Worm (Caenorhabditis elegans) whole organism, L4 larva: ENCODE measurements around the gene xpo-3.
A peak's percentile ranks its signal among the peaks of the same experiment; 100 is the strongest.
"Not testable (repeated sequence)": the region's sequence is repeated elsewhere in the genome, so short reads cannot be mapped to it uniquely, and the experiment has no call there.

ENCODE experiments used
- D1046.2 ChIP-seq: fragments of 200-800 bp; sonication (Bioruptor generic); IDR thresholded peaks from 2 replicates; pipeline ENCODE4 v1.3.6; 2022; ENCODE audit warnings: missing genetic modification characterization, missing compliant biosample characterization
- F37D6.2 ChIP-seq: sonication (generic microtip); optimal IDR thresholded peaks from 2 replicates; lab custom pipeline; 2016; ENCODE audit warnings: mild to moderate bottlenecking, missing genetic modification characterization, missing compliant biosample characterization
- F49E8.2 ChIP-seq: sonication (generic microtip); optimal IDR thresholded peaks from 2 replicates; lab custom pipeline; 2016; ENCODE audit warnings: missing compliant biosample characterization, mild to moderate bottlenecking, missing genetic modification characterization, borderline replicate concordance
- T20F7.1 ChIP-seq: fragments of 200-800 bp; sonication (Bioruptor generic); optimal IDR thresholded peaks from 2 replicates; lab custom pipeline; 2018; ENCODE audit warnings: mild to moderate bottlenecking, missing genetic modification characterization, missing compliant biosample characterization
- T26A8.4 ChIP-seq: fragments of 200-800 bp; sonication (Bioruptor generic); IDR thresholded peaks from 2 replicates; pipeline ENCODE4 v1.3.6; 2022; ENCODE audit warnings: missing genetic modification characterization, missing compliant biosample characterization
- Y48G9A.11 ChIP-seq: fragments of 200-800 bp; sonication (Bioruptor generic); IDR thresholded peaks from 2 replicates; pipeline ENCODE4 v1.3.6; 2022; ENCODE audit warnings: missing genetic modification reagents, missing genetic modification characterization, missing compliant biosample characterization
- Y75B8A.6 ChIP-seq: fragments of 200-800 bp; sonication (Bioruptor generic); IDR thresholded peaks from 2 replicates; pipeline ENCODE4 v1.3.6; 2022; ENCODE audit warnings: missing genetic modification reagents, missing genetic modification characterization, missing compliant biosample characterization
- ZK337.2 ChIP-seq: fragments of 200-800 bp; sonication (Bioruptor generic); IDR thresholded peaks from 2 replicates; pipeline ENCODE4 v1.3.6; 2022; ENCODE audit warnings: missing genetic modification reagents, missing genetic modification characterization, missing compliant biosample characterization
- arid-1 ChIP-seq: fragments of 200-800 bp; sonication (Bioruptor generic); conservative IDR thresholded peaks from 2 replicates; pipeline ENCODE4 v1.3.6; 2022; ENCODE audit warnings: missing genetic modification reagents, missing genetic modification characterization, missing compliant biosample characterization
- ceh-20 ChIP-seq: fragments of 200-800 bp; sonication (Bioruptor generic); IDR thresholded peaks from 2 replicates; pipeline ENCODE4 v1.3.6; 2022; ENCODE audit warnings: missing genetic modification reagents, missing genetic modification characterization, missing compliant biosample characterization
- ceh-44 ChIP-seq: fragments of 200-800 bp; sonication (Bioruptor generic); IDR thresholded peaks from 2 replicates; pipeline ENCODE4 v1.3.6; 2022; ENCODE audit warnings: missing genetic modification reagents, missing genetic modification characterization, missing compliant biosample characterization
- ctbp-1 ChIP-seq: fragments of 200-800 bp; sonication (Bioruptor generic); IDR thresholded peaks from 2 replicates; pipeline ENCODE4 v1.3.6; 2022; ENCODE audit warnings: missing genetic modification reagents, missing genetic modification characterization, missing compliant biosample characterization
- dmd-6 ChIP-seq: fragments of 200-800 bp; sonication (Bioruptor generic); IDR thresholded peaks from 2 replicates; pipeline ENCODE4 v1.3.6; 2022; ENCODE audit warnings: missing genetic modification reagents, missing genetic modification characterization, missing compliant biosample characterization
- dmd-9 ChIP-seq: fragments of 200-800 bp; sonication (Bioruptor generic); IDR thresholded peaks from 2 replicates; pipeline ENCODE4 v1.3.6; 2022; ENCODE audit warnings: missing genetic modification reagents, missing genetic modification characterization, missing compliant biosample characterization
- dpl-1 ChIP-seq: fragments of 150-350 bp; optimal IDR thresholded peaks from 2 replicates; lab custom pipeline; 2014; ENCODE audit warnings: missing biosample characterization, missing genetic modification reagents, missing genetic modification characterization
- duxl-1 ChIP-seq: sonication (generic microtip); optimal IDR thresholded peaks from 2 replicates; lab custom pipeline; 2016; ENCODE audit warnings: mild to moderate bottlenecking, missing genetic modification characterization, moderate library complexity, missing compliant biosample characterization; ENCODE audit not compliant: poor library complexity
- egl-43 ChIP-seq: fragments of 200-800 bp; sonication (Bioruptor generic); IDR thresholded peaks from 2 replicates; pipeline ENCODE4 v1.3.6; 2022; ENCODE audit warnings: missing genetic modification reagents, missing genetic modification characterization, missing compliant biosample characterization
- hif-1 ChIP-seq, 2 experiments: sonication (generic microtip); optimal IDR thresholded peaks; 2 replicates each; lab custom pipeline; 2016 to 2017; ENCODE audit warnings: missing compliant biosample characterization in 2 of 2, missing genetic modification characterization in 2 of 2, missing genetic modification reagents in 2 of 2, missing genotype in 2 of 2, mild to moderate bottlenecking in 1 of 2
- hlh-30 ChIP-seq: sonication (generic microtip); optimal IDR thresholded peaks from 2 replicates; lab custom pipeline; 2017; ENCODE audit warnings: antibody characterized with exemption, mild to moderate bottlenecking, missing genetic modification characterization, missing compliant biosample characterization; ENCODE audit not compliant: insufficient read depth
- hmg-1.1 ChIP-seq: fragments of 200-800 bp; sonication (Bioruptor generic); IDR thresholded peaks from 2 replicates; pipeline ENCODE4 v1.3.6; 2022; ENCODE audit warnings: missing genetic modification reagents, missing genetic modification characterization, missing compliant biosample characterization
- lim-7 ChIP-seq: fragments of 200-800 bp; sonication (Bioruptor generic); IDR thresholded peaks from 2 replicates; pipeline ENCODE4 v1.3.6; 2022; ENCODE audit warnings: missing genetic modification characterization, missing compliant biosample characterization
- lin-13 ChIP-seq: fragments of 150-350 bp; optimal IDR thresholded peaks from 2 replicates; lab custom pipeline; 2014; ENCODE audit warnings: missing biosample characterization, missing genetic modification reagents, missing genetic modification characterization
- lin-38 ChIP-seq: fragments of 200-800 bp; sonication (Bioruptor generic); IDR thresholded peaks from 2 replicates; pipeline ENCODE4 v1.3.6; 2022; ENCODE audit warnings: missing genetic modification reagents, missing genetic modification characterization, missing compliant biosample characterization
- lsy-2 ChIP-seq, 2 experiments: fragments of 150-350 bp in 1 of 2; sonication (generic microtip) in 1 of 2; optimal IDR thresholded peaks; 2 replicates each; lab custom pipeline; 2014 to 2017; ENCODE audit warnings: missing biosample characterization in 2 of 2, missing genetic modification characterization in 2 of 2
- madf-5 ChIP-seq, 2 experiments: fragments of 200-800 bp; sonication (Bioruptor generic); IDR thresholded peaks; 2 replicates each; pipeline ENCODE4 v1.3.6; 2022; ENCODE audit warnings: missing compliant biosample characterization in 2 of 2, missing genetic modification characterization in 2 of 2
- mdl-1 ChIP-seq, 2 experiments: fragments of 150-350 bp in 1 of 2; sonication (generic microtip) in 1 of 2; optimal IDR thresholded peaks; 2 replicates each; lab custom pipeline; 2014 to 2017; ENCODE audit warnings: missing biosample characterization in 2 of 2, missing genetic modification characterization in 2 of 2
- mep-1 ChIP-seq: fragments of 150-350 bp; sonication (generic microtip); optimal IDR thresholded peaks from 3 replicates; lab custom pipeline; 2014; ENCODE audit warnings: missing biosample characterization, missing genetic modification characterization
- mes-2 ChIP-seq: sonication (generic microtip); optimal IDR thresholded peaks from 2 replicates; lab custom pipeline; 2016; ENCODE audit warnings: missing genotype, mild to moderate bottlenecking, missing genetic modification characterization, missing compliant biosample characterization; ENCODE audit not compliant: poor library complexity, severe bottlenecking
- nhr-28 ChIP-seq: fragments of 150-350 bp; optimal IDR thresholded peaks from 2 replicates; lab custom pipeline; 2014; ENCODE audit warnings: missing biosample characterization, missing genetic modification characterization
- nhr-42 ChIP-seq: fragments of 200-800 bp; sonication (Bioruptor generic); IDR thresholded peaks from 2 replicates; pipeline ENCODE4 v1.3.6; 2022; ENCODE audit warnings: missing genetic modification characterization, missing compliant biosample characterization
- pha-4 ChIP-seq, 2 experiments: fragments of 150-350 bp in 1 of 2; fragments of 200-800 bp in 1 of 2; sonication (Bioruptor generic) in 1 of 2; IDR thresholded peaks in 1 of 2; optimal IDR thresholded peaks in 1 of 2; 2 replicates each; pipeline versions ENCODE4 v1.3.6 to Lab custom; 2014 to 2022; ENCODE audit warnings: missing genetic modification characterization in 2 of 2, missing genetic modification reagents in 2 of 2, missing biosample characterization in 1 of 2, missing compliant biosample characterization in 1 of 2
- rbr-2 ChIP-seq: sonication (generic microtip); optimal IDR thresholded peaks from 2 replicates; lab custom pipeline; 2016; ENCODE audit warnings: missing genotype, missing genetic modification characterization, missing compliant biosample characterization
- saeg-2 ChIP-seq: fragments of 200-800 bp; sonication (Bioruptor generic); IDR thresholded peaks from 2 replicates; pipeline ENCODE4 v1.3.6; 2022; ENCODE audit warnings: missing genetic modification reagents, missing genetic modification characterization, missing compliant biosample characterization
- set-16 ChIP-seq: fragments of 200-800 bp; sonication (Bioruptor generic); IDR thresholded peaks from 2 replicates; pipeline ENCODE4 v1.3.6; 2022; ENCODE audit warnings: missing genetic modification reagents, missing genetic modification characterization, missing compliant biosample characterization
- snpc-1.2 ChIP-seq: fragments of 200-800 bp; sonication (Bioruptor generic); IDR thresholded peaks from 2 replicates; pipeline ENCODE4 v1.3.6; 2022; ENCODE audit warnings: missing genetic modification reagents, missing genetic modification characterization, missing compliant biosample characterization
- spr-1 ChIP-seq: sonication (generic microtip); optimal IDR thresholded peaks from 2 replicates; lab custom pipeline; 2016; ENCODE audit warnings: mild to moderate bottlenecking, missing genetic modification characterization, missing compliant biosample characterization
- tra-1 ChIP-seq: fragments of 200-800 bp; sonication (Bioruptor generic); IDR thresholded peaks from 2 replicates; pipeline ENCODE4 v1.3.6; 2022; ENCODE audit warnings: missing genetic modification reagents, missing genetic modification characterization, missing compliant biosample characterization
- unc-130 ChIP-seq: sonication (generic microtip); optimal IDR thresholded peaks from 2 replicates; lab custom pipeline; 2016; ENCODE audit warnings: missing genetic modification reagents, missing genetic modification characterization, missing compliant biosample characterization
- unc-62 ChIP-seq, 3 experiments: fragments of 150-350 bp in 1 of 3; sonication (generic microtip); optimal IDR thresholded peaks in 2 of 3; peaks in 1 of 3; 1 replicate in 1 of 3; 2 replicates in 2 of 3; lab custom pipeline; 2014 to 2017; ENCODE audit warnings: missing biosample characterization in 3 of 3, missing genetic modification characterization in 3 of 3, missing genetic modification reagents in 3 of 3, missing genotype in 1 of 3
- vab-7 ChIP-seq: fragments of 200-800 bp; sonication (Bioruptor generic); IDR thresholded peaks from 2 replicates; pipeline ENCODE4 v1.3.6; 2022; ENCODE audit warnings: missing genetic modification reagents, missing genetic modification characterization, missing compliant biosample characterization
- zfp-3 ChIP-seq: fragments of 200-800 bp; sonication (Bioruptor generic); conservative IDR thresholded peaks from 2 replicates; pipeline ENCODE4 v1.3.6; 2022; ENCODE audit warnings: missing genetic modification reagents, missing genetic modification characterization, missing compliant biosample characterization

xpo-3 gene

ce11 chrIV:7948290-7948689 is 24.5 kb upstream of the xpo-3 start, which contains the start of gene mcm-3AP:
TSS of gene mcm-3AP (plus strand) at chrIV:7948672.
- peak; percentile 49 for TF ChIP-seq Y48G9A.11 (GFP tag; lab: Robert Waterston, UW)
- TF ChIP-seq vab-7 (GFP tag; lab: Robert Waterston, UW) = peak; percentile 83
- 0 out of 2 replicates have a peak, but pooled peaks have one; percentile 25 for TF ChIP-seq nhr-42 (GFP tag; lab: Robert Waterston, UW)
- TF ChIP-seq mes-2 (tag; lab: Kevin White, UChicago) = peak; percentile 59
- peak; percentile 60; the same call in 1 of the 2 replicates for TF ChIP-seq ceh-20 (GFP tag; lab: Robert Waterston, UW)
- TF ChIP-seq ceh-44 = peak; percentile 49; the same call in 1 of the 2 replicates
- peak; percentile 11 for TF ChIP-seq unc-130 (GFP tag; lab: Kevin White, UChicago)
- TF ChIP-seq tra-1 = 0 out of 2 replicates have a peak, but pooled peaks have one; percentile 48
- peak; percentile 48 for TF ChIP-seq T20F7.1 (GFP tag; lab: Kevin White, UChicago)
- 0 out of 2 replicates have a peak, but pooled peaks have one; percentile 15 for TF ChIP-seq arid-1 (GFP tag; lab: Robert Waterston, UW)
- peak; percentile 50 for TF ChIP-seq snpc-1.2 (GFP tag; lab: Robert Waterston, UW)
- TF ChIP-seq T26A8.4 (GFP tag; lab: Robert Waterston, UW) = peak; percentile 30; the same call in 1 of the 2 replicates
- peak in 1 of 2 experiments; percentile 66 for TF ChIP-seq lsy-2 (tag; optimal IDR thresholded peaks at IDR 0.05; lab: Kevin White, UChicago)
- TF ChIP-seq hmg-1.1 = peak; percentile 79
- peak; percentile 72 for TF ChIP-seq egl-43
- 0 out of 2 replicates have a peak, but pooled peaks have one; percentile 41 for TF ChIP-seq ctbp-1 (GFP tag; lab: Robert Waterston, UW)
- TF ChIP-seq lin-38 (GFP tag; lab: Robert Waterston, UW) = peak; percentile 75
- TF ChIP-seq dmd-9 (GFP tag; lab: Robert Waterston, UW) = peak; percentile 54; the same call in 1 of the 2 replicates
- 0 out of 2 replicates have a peak, but pooled peaks have one; percentile 36 for TF ChIP-seq pha-4 (GFP tag; IDR thresholded peaks at IDR 0.05; lab: Robert Waterston, UW)
- not testable (repeated sequence) for TF ChIP-seq pha-4 (tag; optimal IDR thresholded peaks at IDR 0.05; lab: Kevin White, UChicago)
- TF ChIP-seq set-16 (GFP tag; lab: Robert Waterston, UW) = peak; percentile 34; the same call in 1 of the 2 replicates

DNA sequence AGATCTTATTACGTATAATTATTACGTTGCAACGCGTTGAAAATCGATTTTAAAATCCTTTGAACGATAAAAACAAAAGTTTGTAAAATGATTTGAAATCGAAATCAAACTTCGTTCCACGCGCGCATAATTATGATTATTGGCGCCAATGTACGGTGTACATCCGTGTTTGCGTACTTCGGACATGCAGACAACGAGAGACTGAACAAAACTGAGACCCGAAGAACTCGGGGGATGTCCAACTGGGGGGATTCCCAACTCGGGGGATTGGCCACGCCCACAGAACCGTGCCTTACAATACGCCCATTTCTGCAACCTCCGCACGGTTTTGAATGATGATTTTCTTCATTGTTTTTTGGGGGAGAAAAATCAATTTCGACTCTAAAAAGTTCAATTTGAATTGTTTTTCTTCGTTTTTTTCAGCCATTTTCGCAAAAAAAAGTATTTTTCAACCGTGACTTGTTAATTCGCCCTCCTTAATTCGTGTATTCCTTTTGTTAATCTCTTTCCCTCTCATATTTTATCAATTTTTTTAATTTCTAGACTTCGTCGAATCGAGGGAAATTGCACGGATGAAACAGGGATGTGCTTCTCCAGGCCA is 23.2 kb upstream of the xpo-3 start, which contains the start of gene F20D12.12:
Gene F20D12.12 (plus strand): TSS at position 542 of the 601 bp plus-strand sequence.
- TF ChIP-seq hlh-30 (tag; lab: Kevin White, UChicago) = peak; percentile 48
- peak; percentile 32 for TF ChIP-seq lin-13 (GFP tag; lab: Kevin White, UChicago)
- TF ChIP-seq spr-1 (tag; lab: Kevin White, UChicago) = peak; percentile 29
- peak; percentile 85 for TF ChIP-seq dmd-6
- TF ChIP-seq zfp-3 (GFP tag; lab: Robert Waterston, UW) = peak; percentile 80
- peak; percentile 79 for TF ChIP-seq T20F7.1 (GFP tag; lab: Kevin White, UChicago)
- peak; percentile 86 for TF ChIP-seq egl-43
- peak; percentile 81 for TF ChIP-seq T26A8.4 (GFP tag; lab: Robert Waterston, UW)
- TF ChIP-seq D1046.2 = peak; percentile 80; the same call in 1 of the 2 replicates
- TF ChIP-seq F49E8.2 (tag; lab: Kevin White, UChicago) = peak; percentile 52
- peak; percentile 4 for TF ChIP-seq nhr-28 (tag; lab: Kevin White, UChicago)
- TF ChIP-seq F37D6.2 (tag; lab: Kevin White, UChicago) = peak; percentile 27
- TF ChIP-seq lim-7 (GFP tag; lab: Robert Waterston, UW) = peak; percentile 50; the same call in 1 of the 2 replicates
- TF ChIP-seq unc-62 (GFP tag; optimal IDR thresholded peaks at IDR 0.05 in 1 of 2; lab: Kevin White, UChicago) = peak in 1 of 2 experiments; percentile 45
- TF ChIP-seq unc-62 (tag; optimal IDR thresholded peaks at IDR 0.05; lab: Kevin White, UChicago) = not testable (repeated sequence)
- TF ChIP-seq hmg-1.1 = peak; percentile 94
- TF ChIP-seq madf-5 (GFP tag; IDR thresholded peaks at IDR 0.05; lab: Robert Waterston, UW) = peak in 1 of 2 experiments; percentile 68; a peak in 1 of 4 replicates
- TF ChIP-seq lsy-2 (tag; optimal IDR thresholded peaks at IDR 0.05; lab: Kevin White, UChicago) = peak; percentile 70 to 96
- TF ChIP-seq Y48G9A.11 (GFP tag; lab: Robert Waterston, UW) = peak; percentile 83
- TF ChIP-seq saeg-2 = 0 out of 2 replicates have a peak, but pooled peaks have one; percentile 62
- TF ChIP-seq ZK337.2 (GFP tag; lab: Robert Waterston, UW) = peak; percentile 85
- TF ChIP-seq arid-1 (GFP tag; lab: Robert Waterston, UW) = peak; percentile 87
- peak in 1 of 2 experiments; percentile 49 for TF ChIP-seq hif-1 (tag; optimal IDR thresholded peaks at IDR 0.05; lab: Kevin White, UChicago)
- TF ChIP-seq lin-38 (GFP tag; lab: Robert Waterston, UW) = peak; percentile 91
- TF ChIP-seq mdl-1 (tag; optimal IDR thresholded peaks at IDR 0.05; lab: Kevin White, UChicago) = peak in 1 of 2 experiments; percentile 64
- TF ChIP-seq duxl-1 (tag; lab: Kevin White, UChicago) = peak; percentile 5
- TF ChIP-seq unc-130 (GFP tag; lab: Kevin White, UChicago) = peak; percentile 83
- peak; percentile 74 for TF ChIP-seq rbr-2 (tag; lab: Kevin White, UChicago)
- peak; percentile 71; the same call in 1 of the 2 replicates for TF ChIP-seq dmd-9 (GFP tag; lab: Robert Waterston, UW)
- TF ChIP-seq dpl-1 (GFP tag; lab: Kevin White, UChicago) = peak; percentile 73
- peak; percentile 83; the same call in 1 of the 2 replicates for TF ChIP-seq nhr-42 (GFP tag; lab: Robert Waterston, UW)
- peak; percentile 96 for TF ChIP-seq vab-7 (GFP tag; lab: Robert Waterston, UW)
- TF ChIP-seq Y75B8A.6 (GFP tag; lab: Robert Waterston, UW) = 0 out of 2 replicates have a peak, but pooled peaks have one; percentile 39
- peak; percentile 45 for TF ChIP-seq mep-1 (tag; lab: Kevin White, UChicago)
